Worm (Caenorhabditis elegans) whole organism, late embryonic: ENCODE measurements around the gene hap-1.

Source experiments
- C08G9.2 ChIP-seq: sonication (generic microtip); optimal IDR thresholded peaks from 2 replicates; lab custom pipeline; 2016; ENCODE audit warnings: mild to moderate bottlenecking, missing genetic modification characterization, moderate library complexity, missing compliant biosample characterization
- C38D4.7 ChIP-seq: fragments of 200-800 bp; sonication (Bioruptor generic); optimal IDR thresholded peaks from 2 replicates; lab custom pipeline; 2018; ENCODE audit warnings: mild to moderate bottlenecking, missing genetic modification characterization, moderate library complexity, missing compliant biosample characterization
- F13H6.1 ChIP-seq: sonication (generic microtip); optimal IDR thresholded peaks from 2 replicates; lab custom pipeline; 2016; ENCODE audit warnings: missing genetic modification characterization, missing compliant biosample characterization
- K09A11.1 ChIP-seq: sonication (generic microtip); optimal IDR thresholded peaks from 2 replicates; lab custom pipeline; 2017; ENCODE audit warnings: antibody characterized with exemption, mild to moderate bottlenecking, missing genetic modification characterization, missing compliant biosample characterization; ENCODE audit not compliant: insufficient read depth
- T23F11.4 ChIP-seq: fragments of 200-800 bp; sonication (Bioruptor generic); optimal IDR thresholded peaks from 2 replicates; lab custom pipeline; 2018; ENCODE audit warnings: mild to moderate bottlenecking, missing genetic modification characterization, missing compliant biosample characterization
- ama-1 ChIP-seq: fragments of 150-350 bp; optimal IDR thresholded peaks from 2 replicates; lab custom pipeline; 2014
- ceh-19 ChIP-seq: fragments of 200-800 bp; sonication (Bioruptor generic); optimal IDR thresholded peaks from 2 replicates; lab custom pipeline; 2018; ENCODE audit warnings: mild to moderate bottlenecking, missing genetic modification characterization, missing compliant biosample characterization
- ceh-22 ChIP-seq: sonication (generic microtip); optimal IDR thresholded peaks from 2 replicates; lab custom pipeline; 2017; ENCODE audit warnings: missing biosample characterization, missing genetic modification characterization
- ceh-24 ChIP-seq: sonication (generic microtip); optimal IDR thresholded peaks from 2 replicates; lab custom pipeline; 2016; ENCODE audit warnings: mild to moderate bottlenecking, missing genetic modification characterization, missing compliant biosample characterization
- ceh-34 ChIP-seq: sonication (generic microtip); optimal IDR thresholded peaks from 2 replicates; lab custom pipeline; 2016; ENCODE audit warnings: mild to moderate bottlenecking, missing genetic modification characterization, missing compliant biosample characterization
- ceh-45 ChIP-seq: fragments of 200-800 bp; sonication (Bioruptor generic); IDR thresholded peaks from 2 replicates; pipeline ENCODE4 v1.3.6; 2022; ENCODE audit warnings: missing genetic modification reagents, missing genetic modification characterization, missing compliant biosample characterization
- ceh-6 ChIP-seq: fragments of 200-800 bp; sonication (Bioruptor generic); optimal IDR thresholded peaks from 2 replicates; lab custom pipeline; 2018; ENCODE audit warnings: mild to moderate bottlenecking, missing genetic modification characterization, missing compliant biosample characterization
- che-1 ChIP-seq: sonication (generic microtip); optimal IDR thresholded peaks from 2 replicates; lab custom pipeline; 2016; ENCODE audit warnings: mild to moderate bottlenecking, missing genetic modification characterization, missing compliant biosample characterization
- dmd-4 ChIP-seq: sonication (generic microtip); optimal IDR thresholded peaks from 2 replicates; lab custom pipeline; 2016; ENCODE audit warnings: borderline replicate concordance, missing genetic modification characterization, missing compliant biosample characterization
- dve-1 ChIP-seq: sonication (generic microtip); optimal IDR thresholded peaks from 2 replicates; lab custom pipeline; 2017; ENCODE audit warnings: antibody characterized with exemption, mild to moderate bottlenecking, missing genetic modification characterization, missing compliant biosample characterization
- elt-2 ChIP-seq: sonication (generic microtip); optimal IDR thresholded peaks from 2 replicates; lab custom pipeline; 2016; ENCODE audit warnings: missing genetic modification reagents, missing genetic modification characterization, missing compliant biosample characterization
- elt-4 ChIP-seq: sonication (generic microtip); optimal IDR thresholded peaks from 2 replicates; lab custom pipeline; 2016; ENCODE audit warnings: missing genetic modification characterization, missing compliant biosample characterization
- ets-4 ChIP-seq: sonication (generic microtip); optimal IDR thresholded peaks from 2 replicates; lab custom pipeline; 2016; ENCODE audit warnings: missing genetic modification characterization, missing compliant biosample characterization
- fax-1 ChIP-seq: sonication (generic microtip); optimal IDR thresholded peaks from 2 replicates; lab custom pipeline; 2016; ENCODE audit warnings: missing genotype, missing genetic modification characterization, missing compliant biosample characterization
- fkh-10 ChIP-seq: fragments of 150-350 bp; optimal IDR thresholded peaks from 2 replicates; lab custom pipeline; 2014; ENCODE audit warnings: missing biosample characterization, missing genetic modification reagents, missing genetic modification characterization
- gmeb-2 ChIP-seq: sonication (generic microtip); optimal IDR thresholded peaks from 2 replicates; lab custom pipeline; 2016; ENCODE audit warnings: missing genetic modification characterization, inconsistent platforms, missing compliant biosample characterization
- hlh-13 ChIP-seq: fragments of 200-800 bp; sonication (Bioruptor generic); optimal IDR thresholded peaks from 2 replicates; lab custom pipeline; 2018; ENCODE audit warnings: mild to moderate bottlenecking, missing genetic modification characterization, missing compliant biosample characterization
- hlh-6 ChIP-seq: sonication (generic microtip); optimal IDR thresholded peaks from 2 replicates; lab custom pipeline; 2016; ENCODE audit warnings: missing genotype, missing genetic modification characterization, missing compliant biosample characterization
- hlh-8 ChIP-seq: sonication (generic microtip); optimal IDR thresholded peaks from 2 replicates; lab custom pipeline; 2016; ENCODE audit warnings: missing genotype, missing genetic modification characterization, missing compliant biosample characterization
- lin-11 ChIP-seq: fragments of 200-800 bp; sonication (Bioruptor generic); optimal IDR thresholded peaks from 2 replicates; lab custom pipeline; 2018; ENCODE audit warnings: mild to moderate bottlenecking, missing genetic modification characterization, missing compliant biosample characterization
- madf-2 ChIP-seq: sonication (generic microtip); optimal IDR thresholded peaks from 2 replicates; lab custom pipeline; 2017; ENCODE audit warnings: missing genetic modification characterization, missing compliant biosample characterization
- nfya-1 ChIP-seq: sonication (generic microtip); optimal IDR thresholded peaks from 2 replicates; lab custom pipeline; 2017; ENCODE audit warnings: missing genetic modification characterization, mild to moderate bottlenecking, missing compliant biosample characterization, antibody characterized with exemption, moderate library complexity
- nhr-11 ChIP-seq: fragments of 150-350 bp; optimal IDR thresholded peaks from 2 replicates; lab custom pipeline; 2014; ENCODE audit warnings: missing biosample characterization, missing genetic modification characterization
- nhr-232 ChIP-seq: sonication (generic microtip); optimal IDR thresholded peaks from 2 replicates; lab custom pipeline; 2016; ENCODE audit warnings: missing genetic modification characterization, missing compliant biosample characterization
- npax-4 ChIP-seq: sonication (generic microtip); optimal IDR thresholded peaks from 2 replicates; lab custom pipeline; 2016; ENCODE audit warnings: missing genetic modification characterization, missing compliant biosample characterization
- odd-2 ChIP-seq: sonication (generic microtip); optimal IDR thresholded peaks from 2 replicates; lab custom pipeline; 2017; ENCODE audit warnings: antibody characterized with exemption, mild to moderate bottlenecking, missing genetic modification characterization, missing compliant biosample characterization
- pha-2 ChIP-seq: sonication (generic microtip); optimal IDR thresholded peaks from 2 replicates; lab custom pipeline; 2017; ENCODE audit warnings: mild to moderate bottlenecking, missing genetic modification characterization, missing compliant biosample characterization
- pha-4 ChIP-seq: fragments of 150-350 bp; optimal IDR thresholded peaks from 2 replicates; lab custom pipeline; 2018; ENCODE audit warnings: missing biosample characterization, missing genetic modification reagents, missing genetic modification characterization
- pqm-1 ChIP-seq: sonication (generic microtip); optimal IDR thresholded peaks from 2 replicates; lab custom pipeline; 2016; ENCODE audit warnings: missing genetic modification characterization, missing compliant biosample characterization
- pros-1 ChIP-seq: fragments of 150-350 bp; optimal IDR thresholded peaks from 2 replicates; lab custom pipeline; 2014; ENCODE audit warnings: missing biosample characterization, missing genetic modification reagents, missing genetic modification characterization
- ref-2 ChIP-seq: sonication (generic microtip); optimal IDR thresholded peaks from 2 replicates; lab custom pipeline; 2016; ENCODE audit warnings: missing genetic modification characterization, missing compliant biosample characterization
- sox-2 ChIP-seq: fragments of 200-800 bp; sonication (Bioruptor generic); IDR thresholded peaks from 2 replicates; pipeline ENCODE4 v1.3.6; 2022; ENCODE audit warnings: missing genetic modification reagents, missing genetic modification characterization, missing compliant biosample characterization
- sox-4 ChIP-seq: sonication (generic microtip); optimal IDR thresholded peaks from 2 replicates; lab custom pipeline; 2017; ENCODE audit warnings: mild to moderate bottlenecking, missing genetic modification characterization, inconsistent platforms, missing compliant biosample characterization
- syd-9 ChIP-seq: sonication (generic microtip); optimal IDR thresholded peaks from 2 replicates; lab custom pipeline; 2016; ENCODE audit warnings: mild to moderate bottlenecking, missing genetic modification characterization, moderate library complexity, missing compliant biosample characterization
- tbx-7 ChIP-seq: sonication (generic microtip); optimal IDR thresholded peaks from 2 replicates; lab custom pipeline; 2016; ENCODE audit warnings: missing genotype, missing genetic modification characterization, missing compliant biosample characterization
- ttx-3 ChIP-seq: sonication (generic microtip); optimal IDR thresholded peaks from 2 replicates; lab custom pipeline; 2016; ENCODE audit warnings: missing genetic modification reagents, missing genetic modification characterization, missing compliant biosample characterization
- unc-3 ChIP-seq, 2 experiments: fragments of 200-800 bp in 1 of 2; sonication (Bioruptor generic) in 1 of 2; sonication (generic microtip) in 1 of 2; conservative IDR thresholded peaks in 1 of 2; optimal IDR thresholded peaks in 1 of 2; 2 replicates each; pipeline versions ENCODE4 v1.3.6 to Lab custom; 2016 to 2022; ENCODE audit warnings: missing compliant biosample characterization in 2 of 2, missing genetic modification characterization in 2 of 2, missing genetic modification reagents in 1 of 2
- unc-42 ChIP-seq: sonication (generic microtip); optimal IDR thresholded peaks from 2 replicates; lab custom pipeline; 2016; ENCODE audit warnings: missing genotype, missing genetic modification characterization, missing compliant biosample characterization
- unc-55 ChIP-seq: sonication (generic microtip); optimal IDR thresholded peaks from 2 replicates; lab custom pipeline; 2017; ENCODE audit warnings: missing biosample characterization, missing genetic modification reagents, missing genetic modification characterization
- unc-86 ChIP-seq: sonication (generic microtip); optimal IDR thresholded peaks from 2 replicates; lab custom pipeline; 2016; ENCODE audit warnings: missing genetic modification characterization, missing compliant biosample characterization
- zip-5 ChIP-seq: sonication (generic microtip); optimal IDR thresholded peaks from 2 replicates; lab custom pipeline; 2016; ENCODE audit warnings: missing genetic modification characterization, missing compliant biosample characterization
- ztf-16 ChIP-seq: sonication (generic microtip); optimal IDR thresholded peaks from 2 replicates; lab custom pipeline; 2017; ENCODE audit warnings: missing genetic modification characterization, missing compliant biosample characterization

Gene hap-1

DNA sequence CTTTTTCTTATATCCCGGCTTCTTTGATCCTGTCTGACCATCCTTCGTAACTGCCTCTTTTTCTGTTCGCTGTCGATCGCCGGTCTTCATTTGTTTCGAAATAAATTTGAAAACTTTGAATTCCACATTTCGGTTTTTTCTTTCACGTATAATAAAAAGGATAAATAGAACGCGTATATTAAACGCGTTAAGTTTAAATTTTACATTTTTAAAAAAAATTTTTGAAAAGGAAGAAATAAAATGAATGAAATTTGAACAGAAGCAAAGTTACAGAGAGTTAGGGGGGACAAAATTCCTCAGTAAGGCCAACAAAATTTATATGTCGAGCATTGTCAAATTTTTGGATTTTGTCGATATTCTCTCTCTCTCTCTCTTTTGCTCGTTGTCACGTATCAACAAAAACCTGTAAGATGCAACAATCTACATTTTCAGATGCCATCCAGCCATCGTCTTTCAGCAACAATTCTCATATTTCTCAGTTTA, 38.1 kb downstream of the hap-1 start, which contains the start of the genes T15B12.2 and F52C9.5:
Gene T15B12.2, minus strand, starts transcription at position 101 of the 483 bp plus-strand sequence.
Gene F52C9.5, plus strand, starts transcription at position 433 of the 483 bp plus-strand sequence.
- no peak for TF ChIP-seq unc-55 (GFP tag; lab: Kevin White, UChicago)
- no peak for TF ChIP-seq ttx-3 (tag; lab: Kevin White, UChicago)
- no peak for TF ChIP-seq hlh-6 (tag; lab: Kevin White, UChicago)
- TF ChIP-seq pha-4 (tag; lab: Kevin White, UChicago): no peak
- TF ChIP-seq ceh-45: no peak
- TF ChIP-seq fkh-10 (GFP tag; lab: Kevin White, UChicago): no peak
- TF ChIP-seq gmeb-2 (tag; lab: Kevin White, UChicago): no peak

DNA sequence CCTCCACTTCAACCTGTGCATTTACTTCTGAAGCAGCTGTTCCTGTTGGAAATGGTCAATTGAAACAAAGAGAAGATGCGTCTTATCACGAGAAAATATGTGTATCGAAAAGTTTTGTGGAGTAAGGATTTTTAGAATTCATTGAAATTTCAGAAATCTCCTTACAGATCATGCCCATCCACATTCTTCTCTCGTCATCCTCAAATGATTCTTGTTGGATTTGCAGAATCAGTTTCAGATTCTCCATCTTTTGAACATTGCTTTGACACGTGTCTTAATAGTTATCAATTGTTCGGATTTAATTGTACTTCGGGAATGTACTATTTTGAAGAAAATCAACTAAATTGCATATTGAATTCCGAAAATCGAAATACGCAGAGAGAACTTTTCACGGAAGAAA, 40.3 kb downstream of the hap-1 start:
- TF ChIP-seq ceh-24 (tag; lab: Kevin White, UChicago) (no peak), ama-1 (lab: Kevin White, UChicago) (no peak), dve-1 (tag; lab: Kevin White, UChicago) (no peak), madf-2 (tag; lab: Kevin White, UChicago) (no peak), sox-2 (no peak), gmeb-2 (tag; lab: Kevin White, UChicago) (no peak), pros-1 (tag; lab: Kevin White, UChicago) (no peak), elt-2 (no peak)

DNA sequence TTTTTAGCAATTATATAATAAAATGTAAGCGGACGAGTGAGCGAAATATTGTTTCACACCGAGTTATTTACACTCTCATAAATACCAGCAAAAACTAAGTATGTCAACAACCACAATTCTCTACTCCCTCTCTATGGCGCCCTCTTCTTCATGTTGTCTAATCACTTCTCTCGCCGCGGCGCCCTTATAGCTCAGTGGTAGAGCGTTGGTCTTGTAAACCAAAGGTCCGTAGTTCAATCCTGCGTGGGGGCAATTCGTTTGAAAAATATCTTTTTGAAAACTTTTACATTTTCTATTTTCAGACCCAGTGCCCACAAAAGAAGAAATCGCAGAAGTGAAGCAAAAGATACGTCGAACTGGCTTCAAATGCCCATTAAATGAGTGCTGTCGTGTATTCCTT, 42.0 kb downstream of the hap-1 start:
- TF ChIP-seq nhr-232 (tag; lab: Kevin White, UChicago) (peak; percentile 59), pha-2 (tag; lab: Kevin White, UChicago) (peak; percentile 14), dmd-4 (tag; lab: Kevin White, UChicago) (no peak), pros-1 (tag; lab: Kevin White, UChicago) (no peak), sox-4 (tag; lab: Kevin White, UChicago) (peak; percentile 79), C08G9.2 (tag; lab: Kevin White, UChicago) (peak; percentile 59), unc-42 (peak; percentile 18), tbx-7 (tag; lab: Kevin White, UChicago) (no peak), elt-4 (tag; lab: Kevin White, UChicago) (no peak), pha-4 (tag; lab: Kevin White, UChicago) (no peak), hlh-13 (GFP tag; lab: Kevin White, UChicago) (peak; percentile 70), ama-1 (lab: Kevin White, UChicago) (no peak), nfya-1 (tag; lab: Kevin White, UChicago) (no peak), dve-1 (tag; lab: Kevin White, UChicago) (peak; percentile 59), syd-9 (tag; lab: Kevin White, UChicago) (peak; percentile 46), odd-2 (tag; lab: Kevin White, UChicago) (no peak), ceh-19 (GFP tag; lab: Kevin White, UChicago) (peak; percentile 52), npax-4 (peak; percentile 44), F13H6.1 (tag; lab: Kevin White, UChicago) (peak; percentile 35), fax-1 (tag; lab: Kevin White, UChicago) (peak; percentile 69), ceh-22 (tag; lab: Kevin White, UChicago) (no peak), pqm-1 (peak; percentile 75), ref-2 (tag; lab: Kevin White, UChicago) (peak; percentile 49), zip-5 (tag; lab: Kevin White, UChicago) (no peak), nhr-11 (tag; lab: Kevin White, UChicago) (no peak), ztf-16 (tag; lab: Kevin White, UChicago) (peak; percentile 72), madf-2 (tag; lab: Kevin White, UChicago) (peak; percentile 70), hlh-8 (tag; lab: Kevin White, UChicago) (no peak), ceh-6 (GFP tag; lab: Kevin White, UChicago) (peak; percentile 38), C38D4.7 (GFP tag; lab: Kevin White, UChicago) (peak; percentile 59), ets-4 (tag; lab: Kevin White, UChicago) (peak; percentile 73), sox-2 (no peak), K09A11.1 (tag; lab: Kevin White, UChicago) (no peak), lin-11 (peak; percentile 37), unc-86 (tag; lab: Kevin White, UChicago) (peak; percentile 40), che-1 (peak; percentile 73), unc-3 (GFP tag; conservative IDR thresholded peaks at IDR 0.05; lab: Robert Waterston, UW) (peak; percentile 71), unc-3 (tag; optimal IDR thresholded peaks at IDR 0.05; lab: Kevin White, UChicago) (peak; percentile 37), ceh-45 (peak; percentile 85), T23F11.4 (GFP tag; lab: Kevin White, UChicago) (peak; percentile 56), ceh-34 (tag; lab: Kevin White, UChicago) (peak; percentile 15)
